Worm (Caenorhabditis elegans): Measurements from ENCODE around the gene iff-1.
A peak's percentile ranks its signal among the peaks of the same experiment; 100 is the strongest.

iff-1 gene

DNA sequence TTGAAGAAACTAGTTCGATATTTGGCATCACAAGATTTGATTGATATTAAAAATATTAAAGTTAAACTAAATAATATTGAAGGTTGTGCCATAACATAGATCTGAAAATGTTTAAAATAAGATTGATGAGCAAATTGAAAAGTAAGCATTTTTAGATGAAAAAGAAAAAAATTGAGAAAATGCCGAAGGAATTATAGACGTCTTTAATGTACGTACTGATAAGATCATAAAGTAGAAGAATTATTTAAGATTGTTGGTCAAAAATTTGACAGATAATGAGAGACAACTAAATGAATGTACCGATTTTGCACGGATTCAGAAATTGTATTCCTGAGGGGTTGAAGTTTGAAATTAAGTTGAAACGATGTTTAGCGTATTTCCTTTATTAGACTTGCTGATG is 26.8 kb downstream of the iff-1 start, which contains the start of gene ncx-7:
TSS of gene ncx-7 (minus strand) at position 101 of the 400 bp plus-strand sequence.
- TF ChIP-seq nhr-80 (tag; optimal IDR thresholded peaks at IDR 0.05) (peak; percentile 33), nfya-1 (tag; optimal IDR thresholded peaks at IDR 0.05; ENCODE audit: borderline replicate concordance, insufficient read depth) (no peak)

DNA sequence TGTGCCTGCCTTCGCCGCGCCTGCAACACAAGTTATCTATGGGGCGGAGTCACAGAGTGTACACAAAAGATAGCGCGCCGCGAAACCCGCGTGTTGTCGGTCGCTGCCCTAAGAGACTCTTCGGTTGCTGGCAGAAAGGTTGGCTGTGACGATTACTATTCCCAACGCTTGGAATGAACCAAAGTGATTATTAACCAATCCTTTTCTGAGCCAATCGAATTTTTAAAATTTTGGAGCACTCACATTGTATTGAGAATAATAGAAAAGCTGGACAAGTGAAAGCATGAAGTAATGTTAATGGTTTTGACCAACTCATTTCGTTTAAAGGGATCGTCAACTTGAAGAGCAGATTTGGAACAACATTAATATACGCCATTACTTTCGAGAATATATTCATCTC is 29.8 kb downstream of the iff-1 start:
- peak; percentile 27 for TF ChIP-seq ceh-79 (tag; optimal IDR thresholded peaks at IDR 0.05)
- TF ChIP-seq madf-8 (GFP tag; conservative IDR thresholded peaks at IDR 0.05): peak; percentile 37; the same call in 1 of the 2 replicates
- TF ChIP-seq T26A5.8 (tag; optimal IDR thresholded peaks at IDR 0.05): no peak
- TF ChIP-seq madf-3 (GFP tag; IDR thresholded peaks at IDR 0.05): no peak
- peak; percentile 97 for TF ChIP-seq snpc-3.4 (tag; optimal IDR thresholded peaks at IDR 0.05)
- TF ChIP-seq Y56A3A.18 (GFP tag; IDR thresholded peaks at IDR 0.05): peak; percentile 78; the same call in 1 of the 2 replicates
- 0 out of 2 replicates have a peak, but pooled peaks have one; percentile 26 for TF ChIP-seq hsf-1 (GFP tag; IDR thresholded peaks at IDR 0.05)
- TF ChIP-seq rec-8 (tag; optimal IDR thresholded peaks at IDR 0.05): peak in 1 of 2 experiments; percentile 41
- peak; percentile 20 for TF ChIP-seq akir-1 (GFP tag; optimal IDR thresholded peaks at IDR 0.05)
- TF ChIP-seq cebp-2 (GFP tag; IDR thresholded peaks at IDR 0.05): no peak
- no peak for TF ChIP-seq Y53F4B.3 (GFP tag; IDR thresholded peaks at IDR 0.05)
- TF ChIP-seq snpc-1.3 (tag; optimal IDR thresholded peaks at IDR 0.05; ENCODE audit: insufficient read depth): peak; percentile 94
- TF ChIP-seq mcd-1 (GFP tag; IDR thresholded peaks at IDR 0.05): peak; percentile 76
- TF ChIP-seq dox-1 (GFP tag; IDR thresholded peaks at IDR 0.05): no peak; the same call in 1 of the 2 replicates
- TF ChIP-seq unc-62 (GFP tag; optimal IDR thresholded peaks at IDR 0.05): no peak
- TF ChIP-seq hmg-1.2 (GFP tag; IDR thresholded peaks at IDR 0.05): peak; percentile 98
- TF ChIP-seq pbrm-1 (GFP tag; IDR thresholded peaks at IDR 0.05): peak; percentile 95
- TF ChIP-seq bed-1 (GFP tag; IDR thresholded peaks at IDR 0.05): no peak
- peak; percentile 65 for TF ChIP-seq lin-54 (GFP tag; optimal IDR thresholded peaks at IDR 0.05)
- no peak for TF ChIP-seq hlh-26 (GFP tag; conservative IDR thresholded peaks at IDR 0.05)
- TF ChIP-seq cebp-1 (GFP tag; IDR thresholded peaks at IDR 0.05): no peak
- no peak for TF ChIP-seq cebp-1 (tag; optimal IDR thresholded peaks at IDR 0.05)
- TF ChIP-seq lsl-1 (GFP tag; optimal IDR thresholded peaks at IDR 0.05): peak; percentile 77
- peak; percentile 17 for TF ChIP-seq lsy-27 (tag; optimal IDR thresholded peaks at IDR 0.05; ENCODE audit: borderline replicate concordance, insufficient read depth)
- TF ChIP-seq hlh-12 (tag; optimal IDR thresholded peaks at IDR 0.05): no peak
- TF ChIP-seq tlf-1 (GFP tag; optimal IDR thresholded peaks at IDR 0.05): peak; percentile 38
- peak; percentile 87 for TF ChIP-seq D2030.7 (GFP tag; IDR thresholded peaks at IDR 0.05)
- peak; percentile 9 for TF ChIP-seq efl-1 (GFP tag; optimal IDR thresholded peaks at IDR 0.05)
- peak; percentile 14 for TF ChIP-seq ztf-18 (tag; optimal IDR thresholded peaks at IDR 0.05)
- TF ChIP-seq F39B2.1 (GFP tag; IDR thresholded peaks at IDR 0.05): 0 out of 2 replicates have a peak, but pooled peaks have one; percentile 55
- TF ChIP-seq ekl-4 (GFP tag; IDR thresholded peaks at IDR 0.05): no peak; the same call in none of the 2 replicates
- peak; percentile 62; the same call in 1 of the 2 replicates for TF ChIP-seq Y95B8A.8 (GFP tag; IDR thresholded peaks at IDR 0.05)
- peak; percentile 92 for TF ChIP-seq madf-6 (GFP tag; IDR thresholded peaks at IDR 0.05)
- no peak for TF ChIP-seq lin-26 (GFP tag; IDR thresholded peaks at IDR 0.05)
- no peak for TF ChIP-seq ceh-91 (GFP tag; IDR thresholded peaks at IDR 0.05)
- peak; percentile 46 for TF ChIP-seq ztf-26 (tag; optimal IDR thresholded peaks at IDR 0.05)
- peak; percentile 99 for TF ChIP-seq snpc-1.1 (tag; optimal IDR thresholded peaks at IDR 0.05; ENCODE audit: insufficient read depth)
- peak; percentile 18 for TF ChIP-seq nhr-27 (tag; optimal IDR thresholded peaks at IDR 0.05)
- peak; percentile 55; the same call in 1 of the 2 replicates for TF ChIP-seq C17E4.6 (GFP tag; IDR thresholded peaks at IDR 0.05)
- TF ChIP-seq ccch-3 (GFP tag; optimal IDR thresholded peaks at IDR 0.05): no peak
- TF ChIP-seq mel-28 (tag; optimal IDR thresholded peaks at IDR 0.05; ENCODE audit: borderline replicate concordance): no peak
- TF ChIP-seq Y53G8AR.9 (GFP tag; conservative IDR thresholded peaks at IDR 0.05): no peak
- TF ChIP-seq die-1 (tag; optimal IDR thresholded peaks at IDR 0.05): no peak
- TF ChIP-seq lin-40 (tag; optimal IDR thresholded peaks at IDR 0.05): peak; percentile 66

All from whole organism, young adult.